Fruit fly (Drosophila melanogaster): ENCODE measurements around the gene CG5854.

Gene CG5854

DNA sequence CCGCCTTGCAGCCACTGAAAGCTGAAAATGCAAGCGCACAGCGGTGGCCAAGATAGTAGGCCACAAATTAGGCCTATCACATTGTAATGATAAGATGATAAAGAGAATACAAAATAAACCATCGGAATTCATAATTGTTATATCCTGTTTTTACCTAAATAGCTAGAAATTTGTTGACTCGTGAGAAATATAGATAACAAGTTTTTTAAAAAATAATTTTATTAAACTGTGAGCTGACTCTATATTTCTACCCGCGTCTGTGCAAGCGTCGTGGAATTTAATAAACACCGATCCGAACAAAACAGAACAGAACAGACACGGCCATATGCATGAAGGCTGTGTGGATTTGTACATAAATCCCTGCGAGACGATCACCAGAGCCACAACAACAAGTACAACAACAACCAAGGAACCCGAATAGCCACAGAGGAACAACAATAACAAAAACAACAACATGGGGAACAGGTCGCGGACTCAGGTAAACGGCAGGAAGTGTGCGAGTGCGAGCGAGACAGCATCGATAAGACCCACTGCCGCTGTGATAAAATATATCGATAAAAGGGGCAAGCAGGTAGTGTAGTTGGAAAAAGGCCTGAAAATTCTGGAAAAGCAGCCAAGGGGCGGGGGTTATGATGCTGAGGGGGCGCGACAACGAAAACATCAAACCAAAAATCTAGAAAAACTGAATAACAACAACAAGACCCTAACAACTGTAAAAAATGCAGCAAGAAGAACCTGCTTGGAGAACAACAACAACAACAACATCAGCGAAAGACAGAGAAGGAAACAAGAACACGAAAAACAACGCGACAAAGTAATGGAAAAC is 47.2 kb upstream of the CG5854 start (continued):
- peak; percentile 90 for TF ChIP-seq tio (GFP tag; optimal IDR thresholded peaks at IDR 0.05)
- TF ChIP-seq lmd (GFP tag; IDR thresholded peaks at IDR 0.05), result peak; percentile 81
- peak; percentile 21 for TF ChIP-seq CG9797 (GFP tag; optimal IDR thresholded peaks at IDR 0.05)
- peak; percentile 92 for TF ChIP-seq fd96Cb (tag; optimal IDR thresholded peaks at IDR 0.05)
- peak; percentile 72 for TF ChIP-seq wor (GFP tag; IDR thresholded peaks at IDR 0.05)
- TF ChIP-seq CG4424 (GFP tag; optimal IDR thresholded peaks at IDR 0.05), result peak; percentile 88
- peak; percentile 67 to 79 for TF ChIP-seq Pdp1 (GFP tag; optimal IDR thresholded peaks at IDR 0.05)
- TF ChIP-seq CG18262 (tag; optimal IDR thresholded peaks at IDR 0.05), result peak; percentile 96
- peak; percentile 91 for TF ChIP-seq CG6254 (GFP tag; optimal IDR thresholded peaks at IDR 0.05)
- TF ChIP-seq Nf-YB (GFP tag; optimal IDR thresholded peaks at IDR 0.05), result peak; percentile 74
- peak; percentile 78; the same call in 2 of the 3 replicates for TF ChIP-seq jigr1 (GFP tag; IDR thresholded peaks at IDR 0.05)
- peak; percentile 86 for TF ChIP-seq CG4404 (GFP tag; IDR thresholded peaks at IDR 0.05)
- peak; percentile 54 for TF ChIP-seq Sry-β (GFP tag; optimal IDR thresholded peaks at IDR 0.05)
- TF ChIP-seq Bgb (GFP tag; IDR thresholded peaks at IDR 0.05; ENCODE audit: partially characterized antibody), result no peak
- TF ChIP-seq nom (GFP tag; optimal IDR thresholded peaks at IDR 0.05), result peak; percentile 94
- TF ChIP-seq btn (GFP tag; optimal IDR thresholded peaks at IDR 0.05), result peak; percentile 63
- peak; percentile 95 for TF ChIP-seq CG14710 (tag; optimal IDR thresholded peaks at IDR 0.05)
- peak; percentile 37 for TF ChIP-seq Ets97D (GFP tag; optimal IDR thresholded peaks at IDR 0.05)
- TF ChIP-seq chm (GFP tag; IDR thresholded peaks at IDR 0.05), result peak; percentile 59; the same call in 1 of the 2 replicates
- TF ChIP-seq scrt (GFP tag; optimal IDR thresholded peaks at IDR 0.05), result peak; percentile 55
- TF ChIP-seq pan (optimal IDR thresholded peaks at IDR 0.05), result no peak
- peak in 1 of 2 experiments; percentile 77 for TF ChIP-seq pan (GFP tag; optimal IDR thresholded peaks at IDR 0.05 in 1 of 2, IDR thresholded peaks at IDR 0.05 in 1 of 2)
- TF ChIP-seq esg (GFP tag; conservative IDR thresholded peaks at IDR 0.05), result peak; percentile 79
- TF ChIP-seq CG7963 (GFP tag; IDR thresholded peaks at IDR 0.05; ENCODE audit: partially characterized antibody), result no peak
- TF ChIP-seq Taf1 (GFP tag; IDR thresholded peaks at IDR 0.05), result 0 out of 2 replicates have a peak, but pooled peaks have one; percentile 21
- TF ChIP-seq CG13123 (GFP tag; optimal IDR thresholded peaks at IDR 0.05), result peak; percentile 20
- TF ChIP-seq fru (optimal IDR thresholded peaks at IDR 0.05), result no peak
- TF ChIP-seq HHEX (GFP tag; optimal IDR thresholded peaks at IDR 0.05), result peak; percentile 74
- peak; percentile 92 for TF ChIP-seq CG9727 (GFP tag; optimal IDR thresholded peaks at IDR 0.05)
- TF ChIP-seq pho (GFP tag; optimal IDR thresholded peaks at IDR 0.05), result peak; percentile 54
- peak; percentile 92 for TF ChIP-seq CG7271 (tag; optimal IDR thresholded peaks at IDR 0.05)
- TF ChIP-seq vvl (GFP tag; IDR thresholded peaks at IDR 0.05), result peak; percentile 89
- no peak for TF ChIP-seq usp (GFP tag; optimal IDR thresholded peaks at IDR 0.05)
- TF ChIP-seq CG2120 (GFP tag; optimal IDR thresholded peaks at IDR 0.05), result peak; percentile 51
- TF ChIP-seq Hr39 (optimal IDR thresholded peaks at IDR 0.05), result no peak
- no peak for TF ChIP-seq CHES-1-like (GFP tag; optimal IDR thresholded peaks at IDR 0.05)
- TF ChIP-seq tin (GFP tag; optimal IDR thresholded peaks at IDR 0.05), result peak; percentile 82
- peak; percentile 55 for TF ChIP-seq CG8089 (GFP tag; optimal IDR thresholded peaks at IDR 0.05)
- TF ChIP-seq YL-1 (GFP tag; optimal IDR thresholded peaks at IDR 0.05), result peak; percentile 25
- TF ChIP-seq CG3995 (GFP tag; optimal IDR thresholded peaks at IDR 0.05), result no peak
- peak; percentile 78 for TF ChIP-seq ap (GFP tag; IDR thresholded peaks at IDR 0.05)
- TF ChIP-seq CG9932 (GFP tag; IDR thresholded peaks at IDR 0.05), result peak; percentile 31; the same call in 1 of the 2 replicates
- peak; percentile 73 for TF ChIP-seq CG32532 (GFP tag; IDR thresholded peaks at IDR 0.05)
- peak; percentile 71 for TF ChIP-seq ssp (GFP tag; IDR thresholded peaks at IDR 0.05)
- peak in 1 of 2 experiments; percentile 75 for TF ChIP-seq Hr78 (GFP tag; optimal IDR thresholded peaks at IDR 0.05)
- TF ChIP-seq pros (GFP tag; optimal IDR thresholded peaks at IDR 0.05), result peak; percentile 70
- TF ChIP-seq CG13287 (GFP tag; IDR thresholded peaks at IDR 0.05; ENCODE audit: partially characterized antibody), result no peak
- peak; percentile 82 for TF ChIP-seq HLH3B (GFP tag; IDR thresholded peaks at IDR 0.05)
- TF ChIP-seq Kr (GFP tag; optimal IDR thresholded peaks at IDR 0.05), result no peak
